Fruit fly (Drosophila melanogaster): ENCODE data around the gene CG12105.

Gene CG12105

dm6 chr3L:1661738-1662370, 46.3 kb upstream of the CG12105 start (continued):
- TF ChIP-seq dmrt99B (tag; optimal IDR thresholded peaks at IDR 0.05): no peak
- no peak for TF ChIP-seq jing (GFP tag; optimal IDR thresholded peaks at IDR 0.05)
- no peak for TF ChIP-seq CkIIα-i1 (GFP tag; IDR thresholded peaks at IDR 0.05)
- TF ChIP-seq CG11085 (GFP tag; IDR thresholded peaks at IDR 0.05): no peak
- no peak for TF ChIP-seq CG17328 (GFP tag; IDR thresholded peaks at IDR 0.05)
- TF ChIP-seq Side (GFP tag; optimal IDR thresholded peaks at IDR 0.05): no peak
- no peak for TF ChIP-seq MTF-1 (GFP tag; optimal IDR thresholded peaks at IDR 0.05; ENCODE audit: borderline replicate concordance)
- TF ChIP-seq MBD-R2 (GFP tag; IDR thresholded peaks at IDR 0.05): 0 out of 2 replicates have a peak, but pooled peaks have one; percentile 13
- TF ChIP-seq ken (GFP tag; IDR thresholded peaks at IDR 0.05): no peak
- TF ChIP-seq Hr39 (optimal IDR thresholded peaks at IDR 0.05): no peak
- no peak for TF ChIP-seq CG11093 (GFP tag; IDR thresholded peaks at IDR 0.05)
- TF ChIP-seq aop (GFP tag; IDR thresholded peaks at IDR 0.05): no peak

DNA sequence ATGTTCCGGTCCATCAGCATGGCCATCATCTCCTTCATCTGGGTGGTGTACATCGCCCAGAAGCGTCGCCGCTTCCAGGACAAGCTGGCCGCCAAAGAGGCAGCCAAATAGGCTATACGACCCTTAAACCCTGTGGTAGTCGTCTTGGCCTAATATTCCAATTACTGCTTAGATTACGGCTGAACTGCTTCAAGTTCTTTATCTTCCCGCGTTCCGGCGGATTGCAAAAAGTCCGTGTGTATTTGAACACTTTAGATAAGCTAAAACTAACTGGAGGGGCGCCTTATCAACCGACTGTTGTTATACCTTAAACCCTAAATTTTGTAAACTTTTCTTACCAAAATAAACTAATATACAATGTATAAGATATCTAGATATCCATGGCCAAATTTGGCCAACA, 38.2 kb upstream of the CG12105 start:
- TF ChIP-seq exex (tag; optimal IDR thresholded peaks at IDR 0.05) (peak; percentile 82), ato (GFP tag; IDR thresholded peaks at IDR 0.05; ENCODE audit: partially characterized antibody) (0 out of 2 replicates have a peak, but pooled peaks have one; percentile 18), mirr (GFP tag; optimal IDR thresholded peaks at IDR 0.05) (peak; percentile 71), D (optimal IDR thresholded peaks at IDR 0.05) (no peak), D (GFP tag; optimal IDR thresholded peaks at IDR 0.05) (no peak)

- no peak for TF ChIP-seq TFAM (GFP tag; optimal IDR thresholded peaks at IDR 0.05)
- TF ChIP-seq CG4617 (GFP tag; optimal IDR thresholded peaks at IDR 0.05; ENCODE audit: borderline replicate concordance): peak; percentile 87
- no peak for TF ChIP-seq aop (GFP tag; IDR thresholded peaks at IDR 0.05)
- TF ChIP-seq HLHmδ (GFP tag; optimal IDR thresholded peaks at IDR 0.05): no peak
- no peak for TF ChIP-seq wdn (GFP tag; IDR thresholded peaks at IDR 0.05)
- TF ChIP-seq CG7928 (GFP tag; optimal IDR thresholded peaks at IDR 0.05): no peak
- 0 out of 2 replicates have a peak, but pooled peaks have one; percentile 23 for TF ChIP-seq sna (GFP tag; IDR thresholded peaks at IDR 0.05; ENCODE audit: partially characterized antibody)
- TF ChIP-seq crp (GFP tag; optimal IDR thresholded peaks at IDR 0.05): no peak
- TF ChIP-seq MBD-R2 (GFP tag; IDR thresholded peaks at IDR 0.05): peak; percentile 82
- no peak for TF ChIP-seq Oli (tag; optimal IDR thresholded peaks at IDR 0.05)
- TF ChIP-seq Hr3 (GFP tag; optimal IDR thresholded peaks at IDR 0.05): no peak
- no peak for TF ChIP-seq CG7786 (GFP tag; optimal IDR thresholded peaks at IDR 0.05)
- no peak for TF ChIP-seq bab2 (GFP tag; optimal IDR thresholded peaks at IDR 0.05)
- TF ChIP-seq HmgZ (tag; optimal IDR thresholded peaks at IDR 0.05): peak; percentile 64
- TF ChIP-seq CoRest (tag; optimal IDR thresholded peaks at IDR 0.05): no peak
- TF ChIP-seq CG4404 (GFP tag; IDR thresholded peaks at IDR 0.05): no peak
- TF ChIP-seq CG11085 (GFP tag; IDR thresholded peaks at IDR 0.05): no peak
- TF ChIP-seq gcm2 (GFP tag; optimal IDR thresholded peaks at IDR 0.05): no peak
- no peak for TF ChIP-seq CG18619 (GFP tag; optimal IDR thresholded peaks at IDR 0.05)
- TF ChIP-seq Deaf1 (tag; optimal IDR thresholded peaks at IDR 0.05): peak; percentile 74
- TF ChIP-seq chif (GFP tag; optimal IDR thresholded peaks at IDR 0.05): no peak
- TF ChIP-seq stwl (tag; optimal IDR thresholded peaks at IDR 0.05): no peak
- no peak for TF ChIP-seq ssp (GFP tag; IDR thresholded peaks at IDR 0.05)
- 0 out of 3 replicates have a peak, but pooled peaks have one; percentile 36 for TF ChIP-seq CG6791 (GFP tag; IDR thresholded peaks at IDR 0.05; ENCODE audit: partially characterized antibody)
- peak; percentile 99 for TF ChIP-seq CG15514 (GFP tag; optimal IDR thresholded peaks at IDR 0.05)
- TF ChIP-seq Opbp (GFP tag; IDR thresholded peaks at IDR 0.05; ENCODE audit: partially characterized antibody): 0 out of 3 replicates have a peak, but pooled peaks have one; percentile 44
- no peak for TF ChIP-seq CG2875 (GFP tag; optimal IDR thresholded peaks at IDR 0.05)
- no peak for TF ChIP-seq Fer3 (tag; optimal IDR thresholded peaks at IDR 0.05)
- no peak for TF ChIP-seq Mad (GFP tag; optimal IDR thresholded peaks at IDR 0.05)
- peak; percentile 30; the same call in 1 of the 2 replicates for TF ChIP-seq amos (GFP tag; IDR thresholded peaks at IDR 0.05; ENCODE audit: partially characterized antibody)
- peak; percentile 27; the same call in 1 of the 2 replicates for TF ChIP-seq Bgb (GFP tag; IDR thresholded peaks at IDR 0.05; ENCODE audit: partially characterized antibody)
- TF ChIP-seq CG12219 (GFP tag; optimal IDR thresholded peaks at IDR 0.05): no peak
Observed at dm6 chr3L:1652700-1653200, 37.1 kb upstream of the CG12105 start, which contains the start of the genes CG7970 and Vta1. TSS of gene CG7970 (plus strand) at chr3L:1652750. TSS of gene Vta1 (minus strand) at chr3L:1652900.
